Fruit fly (Drosophila melanogaster) whole organism, wandering third instar larva: Measurements from ENCODE around the gene Prtl99C.
A peak's percentile ranks its signal among the peaks of the same experiment; 100 is the strongest.

Experiments
- Abd-B ChIP-seq: fragments of >200 bp; optimal IDR thresholded peaks from 2 replicates; lab custom pipeline; 2017; ENCODE audit warnings: missing biosample characterization, missing genetic modification characterization
- CG9705 ChIP-seq: fragments of 200-800 bp; sonication (Bioruptor generic); optimal IDR thresholded peaks from 2 replicates; lab custom pipeline; 2018; ENCODE audit warnings: missing biosample characterization, mild to moderate bottlenecking, missing genetic modification characterization
- CrebA ChIP-seq: fragments of 200-800 bp; sonication (Bioruptor generic); optimal IDR thresholded peaks from 2 replicates; lab custom pipeline; 2016; ENCODE audit warnings: missing biosample characterization, mild to moderate bottlenecking, missing genetic modification characterization, borderline replicate concordance
- Dfd ChIP-seq: fragments of >200 bp; optimal IDR thresholded peaks from 2 replicates; lab custom pipeline; 2017; ENCODE audit warnings: missing biosample characterization, missing genetic modification characterization
- HLH106 ChIP-seq: fragments of 200-800 bp; optimal IDR thresholded peaks from 3 replicates; lab custom pipeline; 2019; ENCODE audit warnings: missing biosample characterization, mild to moderate bottlenecking, missing genetic modification characterization, moderate library complexity
- Hnf4 ChIP-seq: fragments of 200-800 bp; sonication (Bioruptor generic); optimal IDR thresholded peaks from 2 replicates; lab custom pipeline; 2016; ENCODE audit warnings: missing biosample characterization, mild to moderate bottlenecking, missing genetic modification characterization
- Hr78 ChIP-seq: fragments of >200 bp; optimal IDR thresholded peaks from 2 replicates; lab custom pipeline; 2017; ENCODE audit warnings: missing biosample characterization, missing genetic modification characterization
- Hr83 ChIP-seq: fragments of 200-300 bp; sonication (Bioruptor generic); optimal IDR thresholded peaks from 2 replicates; lab custom pipeline; 2016; ENCODE audit warnings: missing biosample characterization, mild to moderate bottlenecking, missing genetic modification characterization, moderate library complexity; ENCODE audit not compliant: poor library complexity, severe bottlenecking
- Mio ChIP-seq: sonication (Bioruptor generic); optimal IDR thresholded peaks from 2 replicates; lab custom pipeline; 2016; ENCODE audit warnings: missing biosample characterization, missing genetic modification characterization
- Myc ChIP-seq: fragments of >200 bp; optimal IDR thresholded peaks from 2 replicates; lab custom pipeline; 2017
- N ChIP-seq: fragments of >200 bp; optimal IDR thresholded peaks from 2 replicates; lab custom pipeline; 2018; ENCODE audit warnings: missing biosample characterization, missing external identifiers, missing genetic modification characterization
- OdsH ChIP-seq: fragments of 200-800 bp; sonication (Bioruptor generic); optimal IDR thresholded peaks from 2 replicates; lab custom pipeline; 2016; ENCODE audit warnings: missing biosample characterization, mild to moderate bottlenecking, missing genetic modification characterization
- Rel ChIP-seq, 2 experiments: fragments of 200-800 bp; sonication (Bioruptor generic) in 1 of 2; optimal IDR thresholded peaks; 2 replicates in 1 of 2; 3 replicates in 1 of 2; lab custom pipeline; 2016 to 2019; ENCODE audit warnings: mild to moderate bottlenecking in 2 of 2, missing biosample characterization in 2 of 2, missing genetic modification characterization in 2 of 2, moderate library complexity in 1 of 2
- Sp1 ChIP-seq: fragments of 200-800 bp; sonication (Bioruptor generic); optimal IDR thresholded peaks from 3 replicates; lab custom pipeline; 2019; ENCODE audit warnings: missing biosample characterization, mild to moderate bottlenecking, missing genetic modification characterization, moderate library complexity
- Vsx2 ChIP-seq: fragments of 200-300, 225-300 bp; sonication (Bioruptor generic); optimal IDR thresholded peaks from 2 replicates; lab custom pipeline; 2018; ENCODE audit warnings: missing biosample characterization, missing genetic modification characterization; ENCODE audit not compliant: partially characterized antibody
- br ChIP-seq: fragments of 200-800 bp; sonication (Bioruptor generic); optimal IDR thresholded peaks from 2 replicates; lab custom pipeline; 2016; ENCODE audit warnings: missing biosample characterization, missing genetic modification characterization
- dl ChIP-seq, 2 experiments: fragments of 175-275, 200-275 bp in 1 of 2; fragments of 200-275 bp in 1 of 2; sonication (Bioruptor generic); optimal IDR thresholded peaks; lab custom pipeline; 2018; ENCODE audit warnings: mild to moderate bottlenecking in 2 of 2, missing biosample characterization in 2 of 2, missing genetic modification characterization in 2 of 2, moderate library complexity in 2 of 2; ENCODE audit not compliant: partially characterized antibody in 2 of 2, insufficient read depth in 1 of 2
- dsf ChIP-seq: sonication (Bioruptor generic); optimal IDR thresholded peaks from 2 replicates; lab custom pipeline; 2016; ENCODE audit warnings: missing biosample characterization, missing genetic modification characterization, borderline replicate concordance
- ey ChIP-seq: fragments of 200-800 bp; sonication (Bioruptor generic); optimal IDR thresholded peaks from 2 replicates; lab custom pipeline; 2016; ENCODE audit warnings: missing biosample characterization, missing genetic modification characterization
- foxo ChIP-seq, 2 experiments: fragments of 200-800 bp; sonication (Bioruptor generic); optimal IDR thresholded peaks; 2 replicates in 1 of 2; 3 replicates in 1 of 2; lab custom pipeline; 2016 to 2017; ENCODE audit warnings: missing biosample characterization in 2 of 2, missing genetic modification characterization in 2 of 2
- fru ChIP-seq: fragments of 200-800 bp; sonication (Bioruptor generic); optimal IDR thresholded peaks from 3 replicates; lab custom pipeline; 2016; ENCODE audit warnings: missing biosample characterization, mild to moderate bottlenecking, missing genetic modification characterization
- h ChIP-seq: fragments of 200-800 bp; sonication (Bioruptor generic); optimal IDR thresholded peaks from 3 replicates; lab custom pipeline; 2016; ENCODE audit warnings: missing biosample characterization, mild to moderate bottlenecking, missing genetic modification characterization
- jim ChIP-seq: fragments of 175-275, 200-325 bp; sonication (Bioruptor generic); optimal IDR thresholded peaks from 2 replicates; lab custom pipeline; 2016; ENCODE audit warnings: missing biosample characterization, mild to moderate bottlenecking, missing genetic modification characterization
- lola ChIP-seq: fragments of >200 bp; optimal IDR thresholded peaks from 2 replicates; lab custom pipeline; 2017; ENCODE audit warnings: missing biosample characterization, missing genetic modification characterization
- pan ChIP-seq: fragments of >200 bp; optimal IDR thresholded peaks from 2 replicates; lab custom pipeline; 2017
- psq ChIP-seq: fragments of 200-800 bp; sonication (Bioruptor generic); optimal IDR thresholded peaks from 3 replicates; lab custom pipeline; 2017; ENCODE audit warnings: missing biosample characterization, mild to moderate bottlenecking, missing genetic modification characterization, moderate library complexity
- rgr ChIP-seq: fragments of 200-800 bp; sonication (Bioruptor generic); optimal IDR thresholded peaks from 3 replicates; lab custom pipeline; 2016; ENCODE audit warnings: missing biosample characterization, mild to moderate bottlenecking, missing genetic modification characterization
- sage ChIP-seq: fragments of 200-800 bp; sonication (Bioruptor generic); optimal IDR thresholded peaks from 2 replicates; lab custom pipeline; 2016; ENCODE audit warnings: missing biosample characterization, mild to moderate bottlenecking, missing genetic modification characterization
- sv ChIP-seq: fragments of 200-800 bp; sonication (Bioruptor generic); optimal IDR thresholded peaks from 3 replicates; lab custom pipeline; 2016; ENCODE audit warnings: missing biosample characterization, missing genetic modification characterization
- tai ChIP-seq: sonication (Bioruptor generic); optimal IDR thresholded peaks from 2 replicates; lab custom pipeline; 2016; ENCODE audit warnings: missing biosample characterization, missing genetic modification characterization
- usp ChIP-seq: fragments of >200 bp; optimal IDR thresholded peaks from 2 replicates; lab custom pipeline; 2017; ENCODE audit warnings: missing biosample characterization, missing genetic modification characterization
- woc ChIP-seq: sonication (Bioruptor generic); optimal IDR thresholded peaks from 2 replicates; lab custom pipeline; 2016; ENCODE audit warnings: missing biosample characterization, mild to moderate bottlenecking, missing genetic modification characterization

Prtl99C gene

DNA sequence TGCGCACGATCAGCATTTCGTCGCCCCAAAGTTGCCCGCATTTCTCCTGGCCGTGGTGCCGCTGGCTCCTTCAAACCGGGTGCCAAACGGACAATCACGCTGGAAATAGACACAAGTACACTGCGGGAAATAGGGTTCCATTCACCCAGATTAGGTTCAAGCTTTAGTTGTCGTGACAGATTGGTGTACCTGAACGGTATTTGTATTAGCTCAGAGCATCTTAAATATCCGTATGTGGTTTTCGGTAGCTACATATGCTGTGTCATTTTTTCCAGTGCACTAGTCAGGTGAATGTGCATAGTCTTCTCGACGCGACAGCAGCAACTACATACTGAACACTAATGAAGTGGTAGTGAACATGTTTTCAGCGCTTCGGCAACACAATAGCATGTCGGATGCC lies 11.4 kb downstream of the Prtl99C start:
- no peak for TF ChIP-seq jim (GFP tag; lab: Kevin White, UChicago)

DNA sequence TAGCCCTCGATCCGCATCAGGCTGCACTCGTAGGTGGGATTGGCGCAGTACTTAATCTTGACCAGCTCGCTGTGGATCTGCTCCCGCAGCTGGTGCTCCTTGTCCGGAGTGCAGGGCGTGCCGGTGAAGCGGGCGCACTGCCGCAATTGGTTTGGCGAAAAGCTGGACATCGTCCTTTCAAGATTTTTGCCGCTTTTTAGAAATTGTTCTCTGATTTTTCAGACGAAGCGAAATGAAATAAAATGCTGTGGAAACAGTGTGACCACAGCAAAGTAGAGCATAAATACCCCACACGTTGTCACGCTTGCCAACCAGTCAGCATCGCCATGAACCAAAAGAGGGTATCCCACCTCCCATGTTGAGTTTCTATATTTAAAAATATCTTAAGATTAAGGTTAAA lies 21.5 kb downstream of the Prtl99C start, which contains the start of gene dgt1:
Gene dgt1 (minus strand): TSS at position 264 of the 400 bp plus-strand sequence.
- TF ChIP-seq Hr78 = no peak
- no peak for TF ChIP-seq Dfd (GFP tag; lab: Kevin White, UChicago)
- no peak for TF ChIP-seq lola
- peak; percentile 81 for TF ChIP-seq Myc (lab: Kevin White, UChicago)

DNA sequence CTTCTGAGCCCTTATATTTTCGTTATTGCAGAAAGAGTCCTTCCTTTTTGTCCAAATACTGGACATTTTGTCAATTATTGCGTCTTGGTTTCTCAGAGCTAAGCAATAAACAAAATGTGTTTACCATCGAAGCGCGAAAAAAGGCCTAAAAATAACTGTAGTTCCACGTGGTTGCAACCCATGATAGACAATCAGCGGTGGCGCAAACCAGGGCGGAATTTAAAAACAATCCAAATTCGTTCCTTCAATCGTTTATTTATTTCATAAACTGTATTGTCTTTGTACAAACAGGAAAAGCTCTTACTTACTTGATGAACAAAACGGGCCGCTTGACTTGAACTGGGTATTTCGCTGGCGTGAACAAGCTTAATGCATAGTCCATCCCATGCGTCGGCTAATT lies 23.1 kb downstream of the Prtl99C start, which contains the start of gene CG7824:
Gene CG7824 (minus strand): TSS at position 131 of the 400 bp plus-strand sequence.
- TF ChIP-seq Mio (GFP tag; lab: Kevin White, UChicago) (no peak), Sp1 (GFP tag; lab: Kevin White, UChicago) (no peak), jim (GFP tag; lab: Kevin White, UChicago) (no peak), Rel (GFP tag; optimal IDR thresholded peaks at IDR 0.05; lab: Kevin White, UChicago) (no peak), Rel (tag; optimal IDR thresholded peaks at IDR 0.05; lab: Kevin White, UChicago) (peak; percentile 50)

DNA sequence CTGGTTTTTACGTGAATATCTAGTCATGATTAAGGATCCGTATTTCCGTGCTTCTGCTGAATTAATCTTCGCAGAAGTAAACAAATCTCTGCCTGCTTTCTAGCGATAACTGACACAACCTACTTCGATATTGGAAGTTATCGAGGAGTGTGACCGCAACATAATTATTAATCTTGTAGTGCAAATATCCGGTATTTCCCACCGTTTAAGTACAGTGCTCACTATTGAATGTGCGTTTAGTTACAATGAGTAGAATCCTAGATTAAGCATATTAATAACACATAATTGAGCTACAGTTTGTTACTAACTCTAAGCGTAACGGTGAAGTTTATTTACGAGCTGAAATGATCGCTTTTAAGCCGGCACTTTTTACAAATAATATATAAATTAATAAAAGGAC lies 24.0 kb downstream of the Prtl99C start:
- TF ChIP-seq foxo (GFP tag; optimal IDR thresholded peaks at IDR 0.05; lab: Kevin White, UChicago) (peak in 1 of 2 experiments; percentile 43), CG9705 (peak; percentile 9), Hnf4 (no peak), HLH106 (tag; lab: Kevin White, UChicago) (peak; percentile 45), ey (GFP tag; lab: Kevin White, UChicago) (peak; percentile 22), Hr78 (no peak), Rel (GFP tag; optimal IDR thresholded peaks at IDR 0.05; lab: Kevin White, UChicago) (no peak), Rel (tag; optimal IDR thresholded peaks at IDR 0.05; lab: Kevin White, UChicago) (peak; percentile 99)

- TF ChIP-seq Rel (GFP tag; optimal IDR thresholded peaks at IDR 0.05; lab: Kevin White, UChicago) (no peak), Rel (tag; optimal IDR thresholded peaks at IDR 0.05; lab: Kevin White, UChicago) (peak; percentile 30), Abd-B (GFP tag; lab: Kevin White, UChicago) (no peak), ey (GFP tag; lab: Kevin White, UChicago) (peak; percentile 27), dl (GFP tag; optimal IDR thresholded peaks at IDR 0.05; lab: Kevin White, UChicago; ENCODE audit: insufficient read depth in 1 of 2, partially characterized antibody in 2 of 2) (no peak), Sp1 (GFP tag; lab: Kevin White, UChicago) (peak; percentile 61), usp (GFP tag; lab: Kevin White, UChicago) (no peak), dsf (GFP tag; lab: Kevin White, UChicago) (no peak), sv (GFP tag; lab: Kevin White, UChicago) (peak; percentile 26), psq (GFP tag; lab: Kevin White, UChicago) (peak; percentile 44), OdsH (peak; percentile 63), br (peak; percentile 26), rgr (GFP tag; lab: Kevin White, UChicago) (peak; percentile 64), Myc (lab: Kevin White, UChicago) (peak; percentile 76), CG9705 (peak; percentile 75), HLH106 (tag; lab: Kevin White, UChicago) (peak; percentile 58), foxo (GFP tag; optimal IDR thresholded peaks at IDR 0.05; lab: Kevin White, UChicago) (peak in 1 of 2 experiments; percentile 60), h (peak; percentile 47), CrebA (GFP tag; lab: Kevin White, UChicago) (no peak), Vsx2 (GFP tag; lab: Kevin White, UChicago) (no peak)
Measured at dm6 chr3R:29861432-29862249, 25.9 kb downstream of the Prtl99C start, which contains the start of the genes CG15514 and RpS8. Gene CG15514 (minus strand): TSS chr3R:29861494. Gene RpS8 (plus strand): TSS chr3R:29861582.

- no peak for TF ChIP-seq Sp1 (GFP tag; lab: Kevin White, UChicago)
- TF ChIP-seq dl (GFP tag; optimal IDR thresholded peaks at IDR 0.05; lab: Kevin White, UChicago; ENCODE audit: insufficient read depth in 1 of 2, partially characterized antibody in 2 of 2) = no peak
- TF ChIP-seq pan (lab: Kevin White, UChicago) = no peak
- no peak for TF ChIP-seq tai (GFP tag; lab: Kevin White, UChicago)
- no peak for TF ChIP-seq rgr (GFP tag; lab: Kevin White, UChicago)
- no peak for TF ChIP-seq Vsx2 (GFP tag; lab: Kevin White, UChicago)
- no peak for TF ChIP-seq Hr83 (GFP tag; lab: Kevin White, UChicago)
- no peak for TF ChIP-seq N (GFP tag; lab: Kevin White, UChicago)
- TF ChIP-seq Dfd (GFP tag; lab: Kevin White, UChicago) = no peak
- no peak for TF ChIP-seq Abd-B (GFP tag; lab: Kevin White, UChicago)
- TF ChIP-seq h = no peak
- TF ChIP-seq woc (GFP tag; lab: Kevin White, UChicago) = no peak
- no peak for TF ChIP-seq Myc (lab: Kevin White, UChicago)
- no peak for TF ChIP-seq sage
- no peak for TF ChIP-seq fru (GFP tag; lab: Kevin White, UChicago)
- no peak for TF ChIP-seq OdsH
- no peak for TF ChIP-seq Hnf4
- no peak for TF ChIP-seq usp (GFP tag; lab: Kevin White, UChicago)
- TF ChIP-seq Hr78 = no peak
Measured at dm6 chr3R:29862795-29863194, 27.0 kb downstream of the Prtl99C start.
